Worm (Caenorhabditis elegans) whole organism, L1 larva: ENCODE data around the gene aqp-1.

Source experiments
- C04F5.9 ChIP-seq: sonication (generic microtip); optimal IDR thresholded peaks from 2 replicates; lab custom pipeline; 2016; ENCODE audit warnings: missing genetic modification characterization, missing compliant biosample characterization
- C16A3.4 ChIP-seq: fragments of 150-350 bp; optimal IDR thresholded peaks from 2 replicates; lab custom pipeline; 2014; ENCODE audit warnings: missing biosample characterization, missing genetic modification characterization
- C34B4.2 ChIP-seq: sonication (generic microtip); optimal IDR thresholded peaks from 2 replicates; lab custom pipeline; 2017; ENCODE audit warnings: mild to moderate bottlenecking, missing genetic modification characterization, missing compliant biosample characterization
- Y116A8C.19 ChIP-seq: sonication (generic microtip); optimal IDR thresholded peaks from 2 replicates; lab custom pipeline; 2016; ENCODE audit warnings: missing compliant biosample characterization, missing genetic modification characterization, borderline replicate concordance
- aha-1 ChIP-seq: fragments of 150-350 bp; optimal IDR thresholded peaks from 2 replicates; lab custom pipeline; 2014; ENCODE audit warnings: missing biosample characterization, missing genetic modification characterization
- aly-2 ChIP-seq: fragments of 150-350 bp; optimal IDR thresholded peaks from 2 replicates; lab custom pipeline; 2014; ENCODE audit warnings: missing biosample characterization, missing genetic modification characterization
- blmp-1 ChIP-seq: fragments of 150-350 bp; optimal IDR thresholded peaks from 2 replicates; lab custom pipeline; 2014; ENCODE audit warnings: missing biosample characterization, missing genetic modification characterization
- ceh-82 ChIP-seq, 3 experiments: fragments of 150-350 bp in 1 of 3; sonication (generic microtip) in 2 of 3; optimal IDR thresholded peaks; 2 replicates each; lab custom pipeline; 2014 to 2017; ENCODE audit warnings: missing biosample characterization in 3 of 3, missing genetic modification characterization in 3 of 3
- ces-1 ChIP-seq: fragments of 150-350 bp; optimal IDR thresholded peaks from 2 replicates; lab custom pipeline; 2014; ENCODE audit warnings: missing biosample characterization, missing genetic modification reagents, missing genetic modification characterization
- dsc-1 ChIP-seq: sonication (generic microtip); optimal IDR thresholded peaks from 2 replicates; lab custom pipeline; 2016; ENCODE audit warnings: mild to moderate bottlenecking, missing genetic modification characterization, missing compliant biosample characterization
- efl-3 ChIP-seq: fragments of 200-800 bp; sonication (Bioruptor generic); optimal IDR thresholded peaks from 2 replicates; lab custom pipeline; 2018; ENCODE audit warnings: mild to moderate bottlenecking, missing genetic modification characterization, missing compliant biosample characterization
- egl-27 ChIP-seq, 2 experiments: fragments of 150-350 bp in 1 of 2; sonication (generic microtip); optimal IDR thresholded peaks; 3 replicates each; lab custom pipeline; 2017 to 2018; ENCODE audit warnings: missing biosample characterization in 2 of 2, missing genetic modification characterization in 2 of 2, missing genetic modification reagents in 2 of 2
- elt-2 ChIP-seq: sonication (generic microtip); optimal IDR thresholded peaks from 2 replicates; lab custom pipeline; 2016; ENCODE audit warnings: missing genetic modification characterization, mild to moderate bottlenecking, inconsistent platforms, missing compliant biosample characterization, missing genetic modification reagents
- elt-3 ChIP-seq, 6 experiments: fragments of 150-350 bp in 1 of 6; sonication (generic microtip); optimal IDR thresholded peaks; 2 replicates each; lab custom pipeline; 2017 to 2018; ENCODE audit warnings: missing biosample characterization in 6 of 6, missing genetic modification characterization in 6 of 6, inconsistent platforms in 1 of 6
- ets-5 ChIP-seq: fragments of 200-800 bp; sonication (Bioruptor generic); IDR thresholded peaks from 2 replicates; pipeline ENCODE4 v1.3.6; 2022; ENCODE audit warnings: missing genetic modification characterization, missing compliant biosample characterization
- fos-1 ChIP-seq: fragments of 150-350 bp; optimal IDR thresholded peaks from 2 replicates; lab custom pipeline; 2014; ENCODE audit warnings: missing biosample characterization, missing genetic modification characterization
- grh-1 ChIP-seq: fragments of 200-800 bp; sonication (Bioruptor generic); IDR thresholded peaks from 2 replicates; pipeline ENCODE4 v1.3.6; 2022; ENCODE audit warnings: missing genetic modification reagents, missing genetic modification characterization, missing compliant biosample characterization
- hlh-4 ChIP-seq: sonication (generic microtip); optimal IDR thresholded peaks from 2 replicates; lab custom pipeline; 2016; ENCODE audit warnings: mild to moderate bottlenecking, missing genetic modification characterization, missing compliant biosample characterization
- hpl-2 ChIP-seq: fragments of 150-350 bp; optimal IDR thresholded peaks from 2 replicates; lab custom pipeline; 2014; ENCODE audit warnings: missing biosample characterization, missing genetic modification reagents, missing genetic modification characterization
- isw-1 ChIP-seq: fragments of 200-800 bp; sonication (Bioruptor generic); IDR thresholded peaks from 2 replicates; pipeline ENCODE4 v1.3.6; 2022; ENCODE audit warnings: missing genetic modification characterization, missing compliant biosample characterization
- jun-1 ChIP-seq: fragments of 150-350 bp; optimal IDR thresholded peaks from 2 replicates; lab custom pipeline; 2014; ENCODE audit warnings: missing biosample characterization, missing genetic modification reagents, missing genetic modification characterization
- lin-13 ChIP-seq: fragments of 150-350 bp; optimal IDR thresholded peaks from 2 replicates; lab custom pipeline; 2014; ENCODE audit warnings: missing biosample characterization, missing genetic modification reagents, missing genetic modification characterization
- lin-14 ChIP-seq: fragments of 200-800 bp; sonication (Bioruptor generic); optimal IDR thresholded peaks from 2 replicates; lab custom pipeline; 2018; ENCODE audit warnings: mild to moderate bottlenecking, missing genetic modification characterization, moderate library complexity, missing compliant biosample characterization
- lir-3 ChIP-seq: sonication (generic microtip); optimal IDR thresholded peaks from 2 replicates; lab custom pipeline; 2016; ENCODE audit warnings: mild to moderate bottlenecking, missing genetic modification characterization, moderate library complexity, missing compliant biosample characterization; ENCODE audit not compliant: poor library complexity
- nhr-12 ChIP-seq: sonication (generic microtip); optimal IDR thresholded peaks from 2 replicates; lab custom pipeline; 2017; ENCODE audit warnings: missing biosample characterization, missing genetic modification characterization
- nhr-19 ChIP-seq: fragments of 200-800 bp; sonication (Bioruptor generic); conservative IDR thresholded peaks from 2 replicates; pipeline ENCODE4 v1.3.6; 2022; ENCODE audit warnings: missing genetic modification characterization, missing compliant biosample characterization
- nhr-237 ChIP-seq: fragments of 150-350 bp; optimal IDR thresholded peaks from 2 replicates; lab custom pipeline; 2014; ENCODE audit warnings: missing biosample characterization, missing genetic modification characterization
- nhr-71 ChIP-seq: sonication (generic microtip); optimal IDR thresholded peaks from 2 replicates; lab custom pipeline; 2016; ENCODE audit warnings: mild to moderate bottlenecking, missing genetic modification characterization, moderate library complexity, missing compliant biosample characterization
- nhr-76 ChIP-seq: sonication (generic microtip); optimal IDR thresholded peaks from 2 replicates; lab custom pipeline; 2017; ENCODE audit warnings: missing biosample characterization, missing genetic modification characterization
- nhr-77 ChIP-seq: fragments of 150-350 bp; optimal IDR thresholded peaks from 2 replicates; lab custom pipeline; 2014; ENCODE audit warnings: missing biosample characterization, missing genetic modification characterization
- nhr-84 ChIP-seq: sonication (generic microtip); optimal IDR thresholded peaks from 2 replicates; lab custom pipeline; 2017; ENCODE audit warnings: missing biosample characterization, missing genetic modification characterization
- pag-3 ChIP-seq: sonication (generic microtip); optimal IDR thresholded peaks from 2 replicates; lab custom pipeline; 2017; ENCODE audit warnings: missing genetic modification characterization, mild to moderate bottlenecking, missing compliant biosample characterization, antibody characterized with exemption, borderline replicate concordance; ENCODE audit not compliant: insufficient read depth
- pax-3 ChIP-seq: fragments of 200-800 bp; sonication (Bioruptor generic); optimal IDR thresholded peaks from 2 replicates; lab custom pipeline; 2018; ENCODE audit warnings: mild to moderate bottlenecking, missing genetic modification characterization, moderate library complexity, missing compliant biosample characterization
- pqm-1 ChIP-seq: sonication (generic microtip); optimal IDR thresholded peaks from 3 replicates; lab custom pipeline; 2017; ENCODE audit warnings: missing biosample characterization, missing genetic modification characterization
- rnt-1 ChIP-seq: sonication (generic microtip); optimal IDR thresholded peaks from 2 replicates; lab custom pipeline; 2016; ENCODE audit warnings: mild to moderate bottlenecking, missing genetic modification characterization, moderate library complexity, missing compliant biosample characterization
- snu-23 ChIP-seq: sonication (generic microtip); optimal IDR thresholded peaks from 2 replicates; lab custom pipeline; 2016; ENCODE audit warnings: missing genetic modification characterization, missing compliant biosample characterization
- sox-4 ChIP-seq: sonication (generic microtip); optimal IDR thresholded peaks from 2 replicates; lab custom pipeline; 2016; ENCODE audit warnings: missing genetic modification characterization, missing compliant biosample characterization
- sptf-1 ChIP-seq: fragments of 150-350 bp; optimal IDR thresholded peaks from 2 replicates; lab custom pipeline; 2014; ENCODE audit warnings: missing biosample characterization, missing genetic modification characterization
- swsn-7 ChIP-seq: sonication (generic microtip); optimal IDR thresholded peaks from 2 replicates; lab custom pipeline; 2016; ENCODE audit warnings: missing genetic modification characterization, missing compliant biosample characterization
- tbx-2 ChIP-seq: sonication (generic microtip); optimal IDR thresholded peaks from 2 replicates; lab custom pipeline; 2016; ENCODE audit warnings: missing genetic modification characterization, missing compliant biosample characterization
- tlp-1 ChIP-seq: fragments of 150-350 bp; optimal IDR thresholded peaks from 2 replicates; lab custom pipeline; 2014; ENCODE audit warnings: missing biosample characterization, missing genetic modification characterization
- unc-62 ChIP-seq: fragments of 150-350 bp; optimal IDR thresholded peaks from 2 replicates; lab custom pipeline; 2014; ENCODE audit warnings: missing biosample characterization, missing genetic modification reagents, missing genetic modification characterization
- unc-86 ChIP-seq: sonication (generic microtip); optimal IDR thresholded peaks from 2 replicates; lab custom pipeline; 2016; ENCODE audit warnings: missing genetic modification characterization, missing compliant biosample characterization
- vab-15 ChIP-seq: sonication (generic microtip); optimal IDR thresholded peaks from 2 replicates; lab custom pipeline; 2017; ENCODE audit warnings: missing genotype, mild to moderate bottlenecking, missing genetic modification characterization, missing compliant biosample characterization
- xbp-1 ChIP-seq: sonication (generic microtip); optimal IDR thresholded peaks from 2 replicates; lab custom pipeline; 2016; ENCODE audit warnings: missing genetic modification characterization, missing compliant biosample characterization
- zip-4 ChIP-seq: fragments of 200-800 bp; sonication (Bioruptor generic); optimal IDR thresholded peaks from 2 replicates; lab custom pipeline; 2018; ENCODE audit warnings: mild to moderate bottlenecking, missing genetic modification characterization, moderate library complexity, missing compliant biosample characterization
- ztf-11 ChIP-seq, 2 experiments: sonication (generic microtip); optimal IDR thresholded peaks; 2 replicates each; lab custom pipeline; 2016 to 2017; ENCODE audit warnings: missing genetic modification characterization in 2 of 2, missing biosample characterization in 1 of 2, missing compliant biosample characterization in 1 of 2
- ztf-4 ChIP-seq: fragments of 150-350 bp; optimal IDR thresholded peaks from 2 replicates; lab custom pipeline; 2014; ENCODE audit warnings: missing biosample characterization, missing genetic modification characterization

aqp-1 gene

ce11 chrII:7204951-7205350 is 33.2 kb downstream of the aqp-1 start, which contains the start of gene srd-58:
Gene srd-58, minus strand, starts transcription at chrII:7205051.
- no peak for TF ChIP-seq dsc-1 (tag; lab: Kevin White, UChicago)
- TF ChIP-seq zip-4 (GFP tag; lab: Kevin White, UChicago): no peak
- no peak for TF ChIP-seq ces-1 (GFP tag; lab: Kevin White, UChicago)
- TF ChIP-seq aha-1 (tag; lab: Kevin White, UChicago): no peak
- TF ChIP-seq nhr-237 (tag; lab: Kevin White, UChicago): no peak
- TF ChIP-seq lin-14 (GFP tag; lab: Kevin White, UChicago): no peak
- TF ChIP-seq jun-1: no peak
- TF ChIP-seq tlp-1: no peak

- TF ChIP-seq hpl-2 (GFP tag; lab: Kevin White, UChicago) (no peak), zip-4 (GFP tag; lab: Kevin White, UChicago) (no peak), lin-13 (GFP tag; lab: Kevin White, UChicago) (no peak), isw-1 (GFP tag; lab: Robert Waterston, UW) (no peak), fos-1 (no peak), pag-3 (tag; lab: Kevin White, UChicago) (no peak), elt-2 (no peak), nhr-84 (tag; lab: Kevin White, UChicago) (no peak)
Measured at ce11 chrII:7203110-7203509, 35.0 kb downstream of the aqp-1 start, which contains the start of gene srd-56. Gene srd-56, minus strand, starts transcription at chrII:7203210.

ce11 chrII:7200051-7200599 is 38.0 kb downstream of the aqp-1 start, which contains the start of gene pcrg-1:
Gene pcrg-1, plus strand, starts transcription at chrII:7200549.
- TF ChIP-seq pax-3: peak; percentile 51
- peak; percentile 76 for TF ChIP-seq xbp-1 (tag; lab: Kevin White, UChicago)
- TF ChIP-seq nhr-84 (tag; lab: Kevin White, UChicago): no peak
- peak; percentile 86 for TF ChIP-seq lin-14 (GFP tag; lab: Kevin White, UChicago)
- peak; percentile 77 for TF ChIP-seq grh-1 (GFP tag; lab: Robert Waterston, UW)
- peak; percentile 59 for TF ChIP-seq C04F5.9
- peak; percentile 89 for TF ChIP-seq nhr-71 (tag; lab: Kevin White, UChicago)
- no peak for TF ChIP-seq ets-5 (GFP tag; lab: Robert Waterston, UW)
- peak; percentile 61 for TF ChIP-seq efl-3 (GFP tag; lab: Kevin White, UChicago)
- peak; percentile 57 for TF ChIP-seq fos-1
- TF ChIP-seq lir-3 (tag; lab: Kevin White, UChicago): peak; percentile 85
- TF ChIP-seq Y116A8C.19 (tag; lab: Kevin White, UChicago): peak; percentile 15
- TF ChIP-seq blmp-1 (tag; lab: Kevin White, UChicago): peak; percentile 7
- TF ChIP-seq nhr-76: peak; percentile 51
- peak; percentile 86 for TF ChIP-seq swsn-7
- TF ChIP-seq nhr-19 (GFP tag; lab: Robert Waterston, UW): peak; percentile 93
- no peak for TF ChIP-seq nhr-12 (tag; lab: Kevin White, UChicago)
- peak; percentile 82 for TF ChIP-seq snu-23 (GFP tag; lab: Kevin White, UChicago)
- peak; percentile 9 for TF ChIP-seq ztf-4 (tag; lab: Kevin White, UChicago)
- TF ChIP-seq hpl-2 (GFP tag; lab: Kevin White, UChicago): no peak
- no peak for TF ChIP-seq hlh-4
- TF ChIP-seq ztf-11 (tag; optimal IDR thresholded peaks at IDR 0.05; lab: Kevin White, UChicago): peak in 1 of 2 experiments; percentile 76
- peak; percentile 89 for TF ChIP-seq rnt-1 (tag; lab: Kevin White, UChicago)
- TF ChIP-seq sptf-1 (tag; lab: Kevin White, UChicago): no peak
- TF ChIP-seq elt-3 (tag; optimal IDR thresholded peaks at IDR 0.05; lab: Kevin White, UChicago): peak in 2 of 6 experiments; percentile 36 to 83
- TF ChIP-seq C34B4.2 (tag; lab: Kevin White, UChicago): no peak
- TF ChIP-seq pqm-1 (tag; lab: Kevin White, UChicago): no peak
- no peak for TF ChIP-seq vab-15
- TF ChIP-seq C16A3.4 (tag; lab: Kevin White, UChicago): peak; percentile 73
- TF ChIP-seq nhr-77 (tag; lab: Kevin White, UChicago): peak; percentile 41
- no peak for TF ChIP-seq egl-27 (tag; optimal IDR thresholded peaks at IDR 0.05; lab: Kevin White, UChicago)
- peak; percentile 57 for TF ChIP-seq unc-86 (tag; lab: Kevin White, UChicago)
- peak; percentile 40 to 76 (median 73) for TF ChIP-seq ceh-82 (tag; optimal IDR thresholded peaks at IDR 0.05; lab: Kevin White, UChicago)
- TF ChIP-seq unc-62: no peak
- TF ChIP-seq aly-2: peak; percentile 36
- TF ChIP-seq sox-4 (tag; lab: Kevin White, UChicago): peak; percentile 36
- peak; percentile 83 for TF ChIP-seq tbx-2
- TF ChIP-seq nhr-237 (tag; lab: Kevin White, UChicago): no peak
